Fruit fly (Drosophila melanogaster) whole organism, embryonic: ENCODE data around the gene Lsp2.

Source experiments
- Antp ChIP-seq: fragments of 200-800 bp; sonication (Bioruptor generic); optimal IDR thresholded peaks from 3 replicates; lab custom pipeline; 2016; ENCODE audit warnings: missing biosample characterization, missing genetic modification characterization
- Bgb ChIP-seq: fragments of 200-800 bp; sonication (Bioruptor generic); IDR thresholded peaks from 2 replicates; pipeline ENCODE4 v1.3.6; 2022; ENCODE audit warnings: missing biosample characterization, missing genetic modification characterization; ENCODE audit not compliant: partially characterized antibody
- CG10274 ChIP-seq: fragments of 200-800 bp; sonication (Bioruptor generic); optimal IDR thresholded peaks from 3 replicates; lab custom pipeline; 2017; ENCODE audit warnings: missing biosample characterization, mild to moderate bottlenecking, missing genetic modification characterization
- CG10959 ChIP-seq: fragments of 200-800 bp; sonication (Bioruptor generic); IDR thresholded peaks from 2 replicates; pipeline ENCODE4 v1.3.6; 2022; ENCODE audit warnings: missing biosample characterization, missing genetic modification characterization
- CG12071 ChIP-seq: fragments of 200-800 bp; sonication (Bioruptor generic); optimal IDR thresholded peaks from 3 replicates; lab custom pipeline; 2018; ENCODE audit warnings: missing biosample characterization, mild to moderate bottlenecking, missing genetic modification characterization
- CG12391 ChIP-seq: fragments of 200-800 bp; sonication (Bioruptor generic); optimal IDR thresholded peaks from 3 replicates; lab custom pipeline; 2018; ENCODE audit warnings: missing biosample characterization, mild to moderate bottlenecking, missing genetic modification characterization, moderate library complexity
- CG13296 ChIP-seq: fragments of 200-800 bp; sonication (Bioruptor generic); optimal IDR thresholded peaks from 3 replicates; lab custom pipeline; 2018; ENCODE audit warnings: missing biosample characterization, mild to moderate bottlenecking, missing genetic modification characterization
- CG15269 ChIP-seq: fragments of 200-800 bp; sonication (Bioruptor generic); optimal IDR thresholded peaks from 2 replicates; lab custom pipeline; 2018; ENCODE audit warnings: missing biosample characterization, mild to moderate bottlenecking, missing genetic modification characterization, moderate library complexity
- CG1602 ChIP-seq: fragments of 200-800 bp; sonication (Bioruptor generic); optimal IDR thresholded peaks from 3 replicates; lab custom pipeline; 2016; ENCODE audit warnings: missing biosample characterization, missing genetic modification characterization
- CG1647 ChIP-seq: fragments of 200-800 bp; sonication (Bioruptor generic); optimal IDR thresholded peaks from 3 replicates; lab custom pipeline; 2016; ENCODE audit warnings: missing biosample characterization, missing genetic modification characterization
- CG16863 ChIP-seq: fragments of 200-800 bp; sonication (Bioruptor generic); optimal IDR thresholded peaks from 3 replicates; lab custom pipeline; 2016; ENCODE audit warnings: missing biosample characterization, missing genetic modification characterization
- CG17186 ChIP-seq: fragments of 200-800 bp; sonication (Bioruptor generic); optimal IDR thresholded peaks from 3 replicates; lab custom pipeline; 2017; ENCODE audit warnings: missing biosample characterization, missing genetic modification reagents, missing genetic modification characterization
- CG2129 ChIP-seq: fragments of 200-800 bp; sonication (Bioruptor generic); IDR thresholded peaks from 2 replicates; pipeline ENCODE4 v1.3.6; 2022; ENCODE audit warnings: missing biosample characterization, missing genetic modification characterization; ENCODE audit not compliant: partially characterized antibody
- CG3163 ChIP-seq: fragments of 200-800 bp; sonication (Bioruptor generic); optimal IDR thresholded peaks from 3 replicates; lab custom pipeline; 2016; ENCODE audit warnings: missing biosample characterization, missing genetic modification characterization
- CG34224 ChIP-seq: fragments of 200-800 bp; sonication (Bioruptor generic); IDR thresholded peaks from 3 replicates; pipeline ENCODE4 v1.3.6; 2022; ENCODE audit warnings: missing biosample characterization, missing genetic modification characterization; ENCODE audit not compliant: partially characterized antibody
- CG43689 ChIP-seq: fragments of 200-800 bp; sonication (Bioruptor generic); IDR thresholded peaks from 2 replicates; pipeline ENCODE4 v1.3.6; 2022; ENCODE audit warnings: missing biosample characterization, missing genetic modification characterization
- CG4404 ChIP-seq: fragments of 200-800 bp; sonication (Bioruptor generic); IDR thresholded peaks from 2 replicates; pipeline ENCODE4 v1.3.6; 2022; ENCODE audit warnings: missing biosample characterization, missing genetic modification characterization
- CG4854 ChIP-seq: fragments of 200-800 bp; sonication (Bioruptor generic); optimal IDR thresholded peaks from 2 replicates; lab custom pipeline; 2016; ENCODE audit warnings: missing biosample characterization, missing genetic modification characterization, inconsistent platforms
- CTCF ChIP-seq: fragments of 200-800 bp; sonication (Bioruptor generic); optimal IDR thresholded peaks from 2 replicates; lab custom pipeline; 2017; ENCODE audit warnings: missing biosample characterization, mild to moderate bottlenecking, missing genetic modification characterization, moderate library complexity
- Dad ChIP-seq: fragments of 200-800 bp; sonication (Bioruptor generic); optimal IDR thresholded peaks from 3 replicates; lab custom pipeline; 2016; ENCODE audit warnings: missing biosample characterization, missing genetic modification characterization
- Dip3 ChIP-seq: fragments of 200-800 bp; sonication (Bioruptor generic); optimal IDR thresholded peaks from 3 replicates; lab custom pipeline; 2016; ENCODE audit warnings: missing biosample characterization, missing genetic modification characterization
- E2f1 ChIP-seq: fragments of 200-800 bp; sonication (Bioruptor generic); IDR thresholded peaks from 2 replicates; pipeline ENCODE4 v1.3.6; 2022; ENCODE audit warnings: missing biosample characterization, missing genetic modification characterization
- GATAe ChIP-seq: fragments of 200-800 bp; sonication (Bioruptor generic); conservative IDR thresholded peaks from 2 replicates; pipeline ENCODE4 v1.3.6; 2022; ENCODE audit warnings: missing biosample characterization, missing genetic modification characterization
- Hmr ChIP-seq: fragments of 200-800 bp; sonication (Bioruptor generic); optimal IDR thresholded peaks from 3 replicates; lab custom pipeline; 2017; ENCODE audit warnings: mild to moderate bottlenecking, missing biosample characterization, missing genetic modification reagents, missing genetic modification characterization
- Mrtf ChIP-seq: fragments of 200-800 bp; sonication (Bioruptor generic); IDR thresholded peaks from 3 replicates; pipeline ENCODE4 v1.3.6; 2022; ENCODE audit warnings: missing biosample characterization, missing genetic modification characterization
- NfI ChIP-seq: fragments of 200-800 bp; sonication (Bioruptor generic); optimal IDR thresholded peaks from 3 replicates; lab custom pipeline; 2018; ENCODE audit warnings: missing biosample characterization, mild to moderate bottlenecking, missing genetic modification characterization, moderate library complexity
- Sox102F ChIP-seq: fragments of 200-800 bp; sonication (Bioruptor generic); optimal IDR thresholded peaks from 2 replicates; lab custom pipeline; 2018; ENCODE audit warnings: missing biosample characterization, mild to moderate bottlenecking, missing genetic modification characterization, moderate library complexity
- Xbp1 ChIP-seq: fragments of 200-800 bp; sonication (Bioruptor generic); optimal IDR thresholded peaks from 3 replicates; lab custom pipeline; 2016; ENCODE audit warnings: missing biosample characterization, mild to moderate bottlenecking, missing genetic modification characterization
- az2 ChIP-seq: fragments of 200-800 bp; sonication (Bioruptor generic); optimal IDR thresholded peaks from 3 replicates; lab custom pipeline; 2016; ENCODE audit warnings: missing biosample characterization, missing genetic modification characterization
- caup ChIP-seq: fragments of 200-800 bp; sonication (Bioruptor generic); optimal IDR thresholded peaks from 3 replicates; lab custom pipeline; 2017; ENCODE audit warnings: missing biosample characterization, mild to moderate bottlenecking, missing genetic modification characterization, moderate library complexity; ENCODE audit not compliant: severe bottlenecking
- corto ChIP-seq: fragments of 200-800 bp; sonication (Bioruptor generic); optimal IDR thresholded peaks from 2 replicates; lab custom pipeline; 2016; ENCODE audit warnings: missing biosample characterization, mild to moderate bottlenecking, missing genetic modification characterization, moderate library complexity
- fd102C ChIP-seq: fragments of 200-800 bp; sonication (Bioruptor generic); optimal IDR thresholded peaks from 2 replicates; lab custom pipeline; 2018; ENCODE audit warnings: missing biosample characterization, mild to moderate bottlenecking, missing genetic modification characterization, moderate library complexity
- gsb ChIP-seq: fragments of 200-800 bp; sonication (Bioruptor generic); IDR thresholded peaks from 2 replicates; pipeline ENCODE4 v1.3.6; 2022; ENCODE audit warnings: missing biosample characterization, missing genetic modification characterization
- ind ChIP-seq: fragments of 200-800 bp; sonication (Bioruptor generic); optimal IDR thresholded peaks from 3 replicates; lab custom pipeline; 2016; ENCODE audit warnings: missing biosample characterization, missing genetic modification characterization
- lola ChIP-seq, 3 experiments: fragments of >200 bp in 2 of 3; fragments of 200-800 bp in 1 of 3; sonication (Bioruptor generic) in 1 of 3; optimal IDR thresholded peaks; 2 replicates each; lab custom pipeline; 2017 to 2019; ENCODE audit warnings: missing biosample characterization in 3 of 3, missing genetic modification characterization in 3 of 3, mild to moderate bottlenecking in 1 of 3, moderate library complexity in 1 of 3
- nerfin-1 ChIP-seq: fragments of 200-800 bp; sonication (Bioruptor generic); optimal IDR thresholded peaks from 3 replicates; lab custom pipeline; 2019; ENCODE audit warnings: missing biosample characterization, mild to moderate bottlenecking, missing genetic modification characterization, moderate library complexity
- p53 ChIP-seq: fragments of 200-800 bp; sonication (Bioruptor generic); optimal IDR thresholded peaks from 2 replicates; lab custom pipeline; 2016; ENCODE audit warnings: missing biosample characterization, missing genetic modification characterization
- pnt ChIP-seq: fragments of 200-800 bp; sonication (Bioruptor generic); optimal IDR thresholded peaks from 3 replicates; lab custom pipeline; 2016; ENCODE audit warnings: missing biosample characterization, missing genetic modification characterization
- pzg ChIP-seq: fragments of 200-800 bp; sonication (Bioruptor generic); optimal IDR thresholded peaks from 3 replicates; lab custom pipeline; 2018; ENCODE audit warnings: missing biosample characterization, mild to moderate bottlenecking, missing genetic modification characterization, moderate library complexity
- ranshi ChIP-seq: fragments of 200-800 bp; sonication (Bioruptor generic); IDR thresholded peaks from 2 replicates; pipeline ENCODE4 v1.3.6; 2022; ENCODE audit warnings: missing biosample characterization, missing genetic modification characterization
- sd ChIP-seq: fragments of 200-800 bp; sonication (Bioruptor generic); optimal IDR thresholded peaks from 3 replicates; lab custom pipeline; 2018; ENCODE audit warnings: missing biosample characterization, mild to moderate bottlenecking, missing genetic modification characterization, moderate library complexity
- sisA ChIP-seq: fragments of 200-800 bp; sonication (Bioruptor generic); IDR thresholded peaks from 2 replicates; pipeline ENCODE4 v1.3.6; 2022; ENCODE audit warnings: missing biosample characterization, missing genetic modification characterization
- slp2 ChIP-seq: fragments of 200-800 bp; sonication (Bioruptor generic); optimal IDR thresholded peaks from 2 replicates; lab custom pipeline; 2016; ENCODE audit warnings: missing biosample characterization, missing genetic modification characterization
- stwl ChIP-seq: fragments of 200-800 bp; sonication (Bioruptor generic); optimal IDR thresholded peaks from 3 replicates; lab custom pipeline; 2018; ENCODE audit warnings: missing biosample characterization, mild to moderate bottlenecking, missing genetic modification characterization, moderate library complexity
- tio ChIP-seq: fragments of 200-800 bp; sonication (Bioruptor generic); optimal IDR thresholded peaks from 2 replicates; lab custom pipeline; 2017; ENCODE audit warnings: missing biosample characterization, missing genetic modification characterization, inconsistent platforms
- tll ChIP-seq, 2 experiments: fragments of 200-800 bp in 1 of 2; fragments of >200 bp in 1 of 2; sonication (Bioruptor generic) in 1 of 2; optimal IDR thresholded peaks; 2 replicates each; lab custom pipeline; 2017 to 2019; ENCODE audit warnings: missing biosample characterization in 2 of 2, missing genetic modification characterization in 2 of 2, mild to moderate bottlenecking in 1 of 2, moderate library complexity in 1 of 2
- yki ChIP-seq: fragments of >200 bp; optimal IDR thresholded peaks from 3 replicates; lab custom pipeline; 2018
- zen2 ChIP-seq: fragments of 200-800 bp; sonication (Bioruptor generic); IDR thresholded peaks from 3 replicates; pipeline ENCODE4 v1.3.6; 2022; ENCODE audit warnings: missing biosample characterization, missing genetic modification characterization; ENCODE audit not compliant: partially characterized antibody

The Lsp2 gene

dm6 chr3L:12081679-12082520 lies 47.3 kb upstream of the Lsp2 start, which contains the start of gene Sema5c (continued):
- TF ChIP-seq Xbp1 (GFP tag; lab: Kevin White, UChicago) (peak; percentile 59), CG12071 (GFP tag; lab: Kevin White, UChicago) (peak; percentile 16), CG34224 (0 out of 3 replicates have a peak, but pooled peaks have one; percentile 36), zen2 (GFP tag; lab: Robert Waterston, UW) (no peak), CG3163 (GFP tag; lab: Kevin White, UChicago) (peak; percentile 88), Bgb (GFP tag; lab: Robert Waterston, UW) (peak; percentile 53; the same call in 1 of the 2 replicates), lola (GFP tag; optimal IDR thresholded peaks at IDR 0.05; lab: Kevin White, UChicago) (peak in 1 of 3 experiments; percentile 93), stwl (peak; percentile 18), pnt (GFP tag; lab: Kevin White, UChicago) (peak; percentile 41), Hmr (GFP tag; lab: Kevin White, UChicago) (peak; percentile 46), Mrtf (GFP tag; lab: Robert Waterston, UW) (peak; percentile 51; the same call in 1 of the 3 replicates), az2 (peak; percentile 55), CG17186 (GFP tag; lab: Kevin White, UChicago) (no peak), CG2129 (no peak), CG16863 (GFP tag; lab: Kevin White, UChicago) (no peak), CG4404 (GFP tag; lab: Robert Waterston, UW) (peak; percentile 66), tll (GFP tag; optimal IDR thresholded peaks at IDR 0.05; lab: Kevin White, UChicago) (peak in 1 of 2 experiments; percentile 12), tio (peak; percentile 56), fd102C (GFP tag; lab: Kevin White, UChicago) (no peak), CTCF (GFP tag; lab: Kevin White, UChicago) (no peak), CG15269 (peak; percentile 67), CG43689 (GFP tag; lab: Robert Waterston, UW) (no peak), CG10959 (no peak; the same call in 1 of the 2 replicates), p53 (GFP tag; lab: Kevin White, UChicago) (peak; percentile 22), yki (lab: Kevin White, UChicago) (no peak), Antp (GFP tag; lab: Kevin White, UChicago) (peak; percentile 17), CG1647 (GFP tag; lab: Kevin White, UChicago) (peak; percentile 31), Sox102F (peak; percentile 67), ranshi (GFP tag; lab: Robert Waterston, UW) (peak; percentile 63), CG12391 (tag; lab: Kevin White, UChicago) (peak; percentile 80), NfI (peak; percentile 21), pzg (GFP tag; lab: Kevin White, UChicago) (no peak), slp2 (GFP tag; lab: Kevin White, UChicago) (no peak), CG10274 (GFP tag; lab: Kevin White, UChicago) (peak; percentile 38), GATAe (GFP tag; lab: Robert Waterston, UW) (0 out of 2 replicates have a peak, but pooled peaks have one; percentile 16), CG4854 (no peak), sd (tag; lab: Kevin White, UChicago) (peak; percentile 1), CG1602 (GFP tag; lab: Kevin White, UChicago) (peak; percentile 69), E2f1 (GFP tag; lab: Robert Waterston, UW) (peak; percentile 52; the same call in 1 of the 2 replicates), corto (GFP tag; lab: Kevin White, UChicago) (no peak), CG13296 (peak; percentile 35), Dad (GFP tag; lab: Kevin White, UChicago) (no peak), Dip3 (GFP tag; lab: Kevin White, UChicago) (no peak), ind (GFP tag; lab: Kevin White, UChicago) (peak; percentile 38), nerfin-1 (peak; percentile 42), sisA (peak; percentile 52), caup (GFP tag; lab: Kevin White, UChicago) (peak; percentile 44), gsb (0 out of 2 replicates have a peak, but pooled peaks have one; percentile 36)
